Worm (Caenorhabditis elegans) whole organism, L1 larva: Measurements from ENCODE around the gene Y39A1A.16.

ENCODE experiments used
- nhr-20 ChIP-seq: sonication (generic microtip); optimal IDR thresholded peaks from 2 replicates; lab custom pipeline; 2016; ENCODE audit warnings: mild to moderate bottlenecking, missing genetic modification characterization, missing compliant biosample characterization
- nhr-76 ChIP-seq: sonication (generic microtip); optimal IDR thresholded peaks from 2 replicates; lab custom pipeline; 2017; ENCODE audit warnings: missing biosample characterization, missing genetic modification characterization

DNA sequence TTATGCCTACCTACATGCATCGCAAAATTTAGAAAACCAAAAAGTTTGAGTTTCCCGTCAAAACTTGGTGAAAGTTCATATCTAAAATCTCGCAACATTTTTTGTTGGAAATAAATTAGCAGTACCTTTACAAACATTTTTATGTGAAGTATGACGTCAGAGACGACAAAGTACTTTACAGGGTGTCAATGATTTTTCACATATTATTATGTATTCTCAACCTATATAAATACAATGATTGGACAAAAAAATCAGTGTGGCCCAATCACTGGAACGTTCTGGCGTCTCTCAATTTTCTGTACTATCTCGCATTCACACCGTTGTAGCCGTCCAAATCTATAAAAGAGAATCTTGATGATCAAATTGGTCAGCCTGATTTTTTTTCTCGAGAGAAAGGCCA lies 15.2 kb downstream of the Y39A1A.16 start, which contains the start of the genes Y39A1A.18 and fmo-3:
- TF ChIP-seq nhr-76 (tag; lab: Kevin White, UChicago): no peak
- no peak for TF ChIP-seq nhr-20 (tag; lab: Kevin White, UChicago)
